Fruit fly (Drosophila melanogaster): ENCODE data around the gene CG6729.

Gene CG6729

dm6 chr2L:10735923-10736322, 7.8 kb downstream of the CG6729 start, which contains the start of gene Nup107 (continued):
- TF ChIP-seq Dref (GFP tag; IDR thresholded peaks at IDR 0.05), result peak; percentile 44
- peak; percentile 62 for TF ChIP-seq Sin3A (optimal IDR thresholded peaks at IDR 0.05)
- peak; percentile 7 for TF ChIP-seq fd96Cb (tag; optimal IDR thresholded peaks at IDR 0.05)
- TF ChIP-seq Opbp (GFP tag; IDR thresholded peaks at IDR 0.05; ENCODE audit: partially characterized antibody), result 0 out of 3 replicates have a peak, but pooled peaks have one; percentile 39
- peak; percentile 84 for TF ChIP-seq sens (GFP tag)
- TF ChIP-seq CG14710 (tag; optimal IDR thresholded peaks at IDR 0.05), result peak; percentile 28
- 0 out of 2 replicates have a peak, but pooled peaks have one; percentile 14 for TF ChIP-seq CG32532 (GFP tag; IDR thresholded peaks at IDR 0.05)
- peak; percentile 46 for TF ChIP-seq dm (GFP tag; optimal IDR thresholded peaks at IDR 0.05)
- TF ChIP-seq CG12659 (GFP tag; optimal IDR thresholded peaks at IDR 0.05), result peak; percentile 14
- TF ChIP-seq CG10979 (tag; optimal IDR thresholded peaks at IDR 0.05), result peak; percentile 11
- no peak for TF ChIP-seq Chrac-16 (GFP tag; optimal IDR thresholded peaks at IDR 0.05)
- no peak for TF ChIP-seq CG10321 (GFP tag; IDR thresholded peaks at IDR 0.05)
- TF ChIP-seq CG7928 (GFP tag; optimal IDR thresholded peaks at IDR 0.05), result no peak
- TF ChIP-seq Antp (GFP tag; optimal IDR thresholded peaks at IDR 0.05), result peak; percentile 22
- TF ChIP-seq Pdp1 (GFP tag; optimal IDR thresholded peaks at IDR 0.05), result peak in 1 of 2 experiments; percentile 52
- no peak for TF ChIP-seq CG2129 (GFP tag; IDR thresholded peaks at IDR 0.05; ENCODE audit: partially characterized antibody)
- no peak for TF ChIP-seq CG2202 (tag; optimal IDR thresholded peaks at IDR 0.05)
- no peak for TF ChIP-seq CG3407 (GFP tag; optimal IDR thresholded peaks at IDR 0.05)
- TF ChIP-seq CG7271 (tag; optimal IDR thresholded peaks at IDR 0.05), result no peak
- TF ChIP-seq Dp (GFP tag; optimal IDR thresholded peaks at IDR 0.05), result peak; percentile 61
- 0 out of 2 replicates have a peak, but pooled peaks have one; percentile 7 for TF ChIP-seq NFAT (GFP tag; IDR thresholded peaks at IDR 0.05)
- no peak for TF ChIP-seq Ssrp (tag; optimal IDR thresholded peaks at IDR 0.05)
- TF ChIP-seq bab2 (GFP tag; optimal IDR thresholded peaks at IDR 0.05), result peak; percentile 18
- TF ChIP-seq Hr78 (GFP tag; optimal IDR thresholded peaks at IDR 0.05), result peak in 1 of 2 experiments; percentile 2
- peak in 1 of 2 experiments; percentile 13 for TF ChIP-seq bsh (GFP tag; optimal IDR thresholded peaks at IDR 0.05)
- TF ChIP-seq CG2712 (tag; optimal IDR thresholded peaks at IDR 0.05), result peak; percentile 44
- TF ChIP-seq gfzf (GFP tag; optimal IDR thresholded peaks at IDR 0.05), result peak; percentile 87
- peak; percentile 11 for TF ChIP-seq YL-1 (GFP tag; optimal IDR thresholded peaks at IDR 0.05)
- peak; percentile 21 for TF ChIP-seq lilli (GFP tag; optimal IDR thresholded peaks at IDR 0.05)
- peak; percentile 38 for TF ChIP-seq Xbp1 (GFP tag; optimal IDR thresholded peaks at IDR 0.05)
- TF ChIP-seq cato (GFP tag; optimal IDR thresholded peaks at IDR 0.05; ENCODE audit: borderline replicate concordance), result no peak
- TF ChIP-seq lmd (GFP tag; IDR thresholded peaks at IDR 0.05), result peak; percentile 5; the same call in 1 of the 2 replicates
- no peak for TF ChIP-seq CG7372 (GFP tag; IDR thresholded peaks at IDR 0.05)
- TF ChIP-seq CG3065 (GFP tag; optimal IDR thresholded peaks at IDR 0.05), result peak; percentile 3
- peak; percentile 30 for TF ChIP-seq shn (GFP tag; optimal IDR thresholded peaks at IDR 0.05)
- peak; percentile 58 for TF ChIP-seq Sry-δ (GFP tag; optimal IDR thresholded peaks at IDR 0.05)
- peak; percentile 9 for TF ChIP-seq CG4820 (GFP tag; optimal IDR thresholded peaks at IDR 0.05)
- TF ChIP-seq amos (GFP tag; IDR thresholded peaks at IDR 0.05; ENCODE audit: partially characterized antibody), result peak; percentile 28; the same call in 1 of the 2 replicates
- peak; percentile 6 for TF ChIP-seq CHES-1-like (GFP tag; optimal IDR thresholded peaks at IDR 0.05)
- TF ChIP-seq slp2 (GFP tag; optimal IDR thresholded peaks at IDR 0.05), result no peak
- TF ChIP-seq HmgZ (tag; optimal IDR thresholded peaks at IDR 0.05), result peak; percentile 27
- TF ChIP-seq CG30403 (GFP tag; optimal IDR thresholded peaks at IDR 0.05), result peak; percentile 35
- peak; percentile 58; the same call in 1 of the 2 replicates for TF ChIP-seq CG1024 (GFP tag; IDR thresholded peaks at IDR 0.05)
- TF ChIP-seq ranshi (GFP tag; IDR thresholded peaks at IDR 0.05), result no peak
- TF ChIP-seq CG10274 (GFP tag; optimal IDR thresholded peaks at IDR 0.05), result no peak
- no peak for TF ChIP-seq TFAM (GFP tag; optimal IDR thresholded peaks at IDR 0.05)
- peak; percentile 49 for TF ChIP-seq CG15514 (GFP tag; optimal IDR thresholded peaks at IDR 0.05)
- peak; percentile 94 for TF ChIP-seq CG7357 (GFP tag; IDR thresholded peaks at IDR 0.05)
- peak; percentile 25; the same call in 1 of the 2 replicates for TF ChIP-seq CG6272 (GFP tag; IDR thresholded peaks at IDR 0.05)
- TF ChIP-seq Med (GFP tag), result peak; percentile 72

Measured in whole organism, embryonic.